Worm (Caenorhabditis elegans) whole organism, late embryonic: ENCODE measurements around the gene T10H9.8.

ENCODE experiments used
- C38D4.7 ChIP-seq: fragments of 200-800 bp; sonication (Bioruptor generic); optimal IDR thresholded peaks from 2 replicates; lab custom pipeline; 2018; ENCODE audit warnings: mild to moderate bottlenecking, missing genetic modification characterization, moderate library complexity, missing compliant biosample characterization
- F13H6.1 ChIP-seq: sonication (generic microtip); optimal IDR thresholded peaks from 2 replicates; lab custom pipeline; 2016; ENCODE audit warnings: missing genetic modification characterization, missing compliant biosample characterization
- K02D7.2 ChIP-seq: sonication (generic microtip); optimal IDR thresholded peaks from 2 replicates; lab custom pipeline; 2017; ENCODE audit warnings: mild to moderate bottlenecking, missing genetic modification characterization, missing compliant biosample characterization
- Y22D7AL.16 ChIP-seq: sonication (generic microtip); optimal IDR thresholded peaks from 2 replicates; lab custom pipeline; 2016; ENCODE audit warnings: missing genetic modification characterization, missing compliant biosample characterization
- ahr-1 ChIP-seq: sonication (generic microtip); optimal IDR thresholded peaks from 2 replicates; lab custom pipeline; 2016; ENCODE audit warnings: missing genetic modification characterization, missing compliant biosample characterization
- ama-1 ChIP-seq: fragments of 150-350 bp; optimal IDR thresholded peaks from 2 replicates; lab custom pipeline; 2014
- ceh-14 ChIP-seq: sonication (generic microtip); optimal IDR thresholded peaks from 2 replicates; lab custom pipeline; 2016; ENCODE audit warnings: missing genotype, missing genetic modification characterization, missing compliant biosample characterization
- ceh-18 ChIP-seq: sonication (generic microtip); optimal IDR thresholded peaks from 2 replicates; lab custom pipeline; 2016; ENCODE audit warnings: missing genetic modification characterization, missing compliant biosample characterization
- ceh-2 ChIP-seq: sonication (generic microtip); optimal IDR thresholded peaks from 2 replicates; lab custom pipeline; 2016; ENCODE audit warnings: missing genotype, missing genetic modification characterization, missing compliant biosample characterization
- ceh-6 ChIP-seq: fragments of 200-800 bp; sonication (Bioruptor generic); optimal IDR thresholded peaks from 2 replicates; lab custom pipeline; 2018; ENCODE audit warnings: mild to moderate bottlenecking, missing genetic modification characterization, missing compliant biosample characterization
- dmd-4 ChIP-seq: sonication (generic microtip); optimal IDR thresholded peaks from 2 replicates; lab custom pipeline; 2016; ENCODE audit warnings: borderline replicate concordance, missing genetic modification characterization, missing compliant biosample characterization
- dve-1 ChIP-seq: sonication (generic microtip); optimal IDR thresholded peaks from 2 replicates; lab custom pipeline; 2017; ENCODE audit warnings: antibody characterized with exemption, mild to moderate bottlenecking, missing genetic modification characterization, missing compliant biosample characterization
- elt-2 ChIP-seq: sonication (generic microtip); optimal IDR thresholded peaks from 2 replicates; lab custom pipeline; 2016; ENCODE audit warnings: missing genetic modification reagents, missing genetic modification characterization, missing compliant biosample characterization
- elt-4 ChIP-seq: sonication (generic microtip); optimal IDR thresholded peaks from 2 replicates; lab custom pipeline; 2016; ENCODE audit warnings: missing genetic modification characterization, missing compliant biosample characterization
- eyg-1 ChIP-seq: sonication (generic microtip); optimal IDR thresholded peaks from 2 replicates; lab custom pipeline; 2016; ENCODE audit warnings: missing genotype, missing genetic modification characterization, missing compliant biosample characterization
- fkh-6 ChIP-seq: sonication (generic microtip); optimal IDR thresholded peaks from 2 replicates; lab custom pipeline; 2016; ENCODE audit warnings: missing genetic modification characterization, missing compliant biosample characterization
- hlh-6 ChIP-seq: sonication (generic microtip); optimal IDR thresholded peaks from 2 replicates; lab custom pipeline; 2016; ENCODE audit warnings: missing genotype, missing genetic modification characterization, missing compliant biosample characterization
- lin-11 ChIP-seq: fragments of 200-800 bp; sonication (Bioruptor generic); optimal IDR thresholded peaks from 2 replicates; lab custom pipeline; 2018; ENCODE audit warnings: mild to moderate bottlenecking, missing genetic modification characterization, missing compliant biosample characterization
- madf-2 ChIP-seq: sonication (generic microtip); optimal IDR thresholded peaks from 2 replicates; lab custom pipeline; 2017; ENCODE audit warnings: missing genetic modification characterization, missing compliant biosample characterization
- nfya-1 ChIP-seq: sonication (generic microtip); optimal IDR thresholded peaks from 2 replicates; lab custom pipeline; 2017; ENCODE audit warnings: missing genetic modification characterization, mild to moderate bottlenecking, missing compliant biosample characterization, antibody characterized with exemption, moderate library complexity
- nhr-11 ChIP-seq: fragments of 150-350 bp; optimal IDR thresholded peaks from 2 replicates; lab custom pipeline; 2014; ENCODE audit warnings: missing biosample characterization, missing genetic modification characterization
- npax-4 ChIP-seq: sonication (generic microtip); optimal IDR thresholded peaks from 2 replicates; lab custom pipeline; 2016; ENCODE audit warnings: missing genetic modification characterization, missing compliant biosample characterization
- pax-1 ChIP-seq: fragments of 150-350 bp; optimal IDR thresholded peaks from 2 replicates; lab custom pipeline; 2014; ENCODE audit warnings: missing biosample characterization, missing genetic modification characterization
- pha-4 ChIP-seq: fragments of 150-350 bp; optimal IDR thresholded peaks from 2 replicates; lab custom pipeline; 2018; ENCODE audit warnings: missing biosample characterization, missing genetic modification reagents, missing genetic modification characterization
- ref-2 ChIP-seq: sonication (generic microtip); optimal IDR thresholded peaks from 2 replicates; lab custom pipeline; 2016; ENCODE audit warnings: missing genetic modification characterization, missing compliant biosample characterization
- rnt-1 ChIP-seq: sonication (generic microtip); optimal IDR thresholded peaks from 2 replicates; lab custom pipeline; 2016; ENCODE audit warnings: missing genetic modification characterization, missing compliant biosample characterization
- sdc-2 ChIP-seq: sonication (generic microtip); optimal IDR thresholded peaks from 2 replicates; lab custom pipeline; 2016; ENCODE audit warnings: missing genotype, missing genetic modification characterization, missing compliant biosample characterization
- sox-2 ChIP-seq: fragments of 200-800 bp; sonication (Bioruptor generic); IDR thresholded peaks from 2 replicates; pipeline ENCODE4 v1.3.6; 2022; ENCODE audit warnings: missing genetic modification reagents, missing genetic modification characterization, missing compliant biosample characterization
- syd-9 ChIP-seq: sonication (generic microtip); optimal IDR thresholded peaks from 2 replicates; lab custom pipeline; 2016; ENCODE audit warnings: mild to moderate bottlenecking, missing genetic modification characterization, moderate library complexity, missing compliant biosample characterization
- tbx-7 ChIP-seq: sonication (generic microtip); optimal IDR thresholded peaks from 2 replicates; lab custom pipeline; 2016; ENCODE audit warnings: missing genotype, missing genetic modification characterization, missing compliant biosample characterization
- ttx-3 ChIP-seq: sonication (generic microtip); optimal IDR thresholded peaks from 2 replicates; lab custom pipeline; 2016; ENCODE audit warnings: missing genetic modification reagents, missing genetic modification characterization, missing compliant biosample characterization
- unc-3 ChIP-seq, 2 experiments: fragments of 200-800 bp in 1 of 2; sonication (Bioruptor generic) in 1 of 2; sonication (generic microtip) in 1 of 2; conservative IDR thresholded peaks in 1 of 2; optimal IDR thresholded peaks in 1 of 2; 2 replicates each; pipeline versions ENCODE4 v1.3.6 to Lab custom; 2016 to 2022; ENCODE audit warnings: missing compliant biosample characterization in 2 of 2, missing genetic modification characterization in 2 of 2, missing genetic modification reagents in 1 of 2
- unc-42 ChIP-seq: sonication (generic microtip); optimal IDR thresholded peaks from 2 replicates; lab custom pipeline; 2016; ENCODE audit warnings: missing genotype, missing genetic modification characterization, missing compliant biosample characterization
- unc-55 ChIP-seq: sonication (generic microtip); optimal IDR thresholded peaks from 2 replicates; lab custom pipeline; 2017; ENCODE audit warnings: missing biosample characterization, missing genetic modification reagents, missing genetic modification characterization
- unc-86 ChIP-seq: sonication (generic microtip); optimal IDR thresholded peaks from 2 replicates; lab custom pipeline; 2016; ENCODE audit warnings: missing genetic modification characterization, missing compliant biosample characterization
- zip-5 ChIP-seq: sonication (generic microtip); optimal IDR thresholded peaks from 2 replicates; lab custom pipeline; 2016; ENCODE audit warnings: missing genetic modification characterization, missing compliant biosample characterization
- ztf-16 ChIP-seq: sonication (generic microtip); optimal IDR thresholded peaks from 2 replicates; lab custom pipeline; 2017; ENCODE audit warnings: missing genetic modification characterization, missing compliant biosample characterization

Gene T10H9.8

DNA sequence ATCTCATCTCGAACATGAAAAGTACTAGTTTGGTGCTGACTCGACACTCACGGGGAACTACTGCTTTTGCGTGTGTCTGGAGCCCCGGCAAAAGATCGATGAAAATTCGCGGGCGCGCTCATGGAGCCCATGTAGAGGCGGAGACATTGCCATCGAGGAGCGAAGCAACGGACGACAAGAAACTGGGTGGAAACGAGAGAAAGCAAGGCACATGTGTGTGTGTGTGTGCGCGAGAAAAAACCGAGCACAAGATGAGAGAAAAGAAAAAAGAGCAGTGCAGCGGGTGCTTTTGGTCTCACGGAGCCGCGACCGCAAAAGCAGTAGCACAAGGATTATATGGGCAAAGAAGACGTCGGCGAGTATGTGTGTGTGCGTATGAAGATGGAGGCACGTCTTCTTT is 6.6 kb downstream of the T10H9.8 start (continued):
- TF ChIP-seq ttx-3 (tag; lab: Kevin White, UChicago): no peak

DNA sequence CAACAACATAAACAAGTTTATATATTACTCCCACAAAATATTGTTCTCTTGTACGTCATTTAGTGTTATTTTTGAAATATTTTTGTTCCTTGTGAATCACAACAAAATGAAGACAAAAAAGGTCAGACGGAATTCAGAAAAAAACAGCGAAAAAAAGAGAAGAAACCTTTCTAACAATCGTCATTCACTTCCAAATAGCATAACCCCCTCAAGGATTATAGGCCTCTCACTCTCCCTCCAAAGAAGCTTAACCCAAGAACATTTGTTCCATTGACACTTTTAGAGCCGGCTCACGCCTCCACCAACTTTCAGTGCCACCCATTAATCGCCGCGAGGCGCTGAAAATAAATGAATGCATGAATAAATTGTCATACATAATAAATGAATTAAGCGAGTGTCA is 7.4 kb downstream of the T10H9.8 start:
- no peak for TF ChIP-seq nhr-11 (tag; lab: Kevin White, UChicago)
- TF ChIP-seq rnt-1 (tag; lab: Kevin White, UChicago): no peak
- no peak for TF ChIP-seq elt-4 (tag; lab: Kevin White, UChicago)
- TF ChIP-seq unc-42 (tag; lab: Kevin White, UChicago): no peak
- TF ChIP-seq unc-86 (tag; lab: Kevin White, UChicago): no peak
- no peak for TF ChIP-seq dve-1 (tag; lab: Kevin White, UChicago)
- no peak for TF ChIP-seq ztf-16 (tag; lab: Kevin White, UChicago)

DNA sequence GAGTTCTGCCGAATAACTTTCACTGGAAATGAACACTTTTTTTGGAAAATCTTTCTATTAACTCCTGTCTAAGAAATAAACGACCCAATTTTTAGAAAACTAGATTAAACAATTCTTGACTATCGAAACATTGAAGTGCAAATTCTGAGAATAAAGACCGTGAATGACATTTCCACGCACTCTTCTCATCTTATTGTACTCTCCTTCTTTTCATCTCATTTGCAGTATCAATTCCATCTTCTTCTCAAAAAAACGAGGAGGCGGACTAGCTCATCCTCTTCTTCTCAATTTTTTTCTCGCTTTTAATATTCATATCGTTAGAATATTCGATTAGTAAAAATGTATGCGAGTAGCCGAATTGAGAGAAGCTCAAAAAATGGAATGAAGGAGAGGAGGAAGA is 9.5 kb downstream of the T10H9.8 start:
- TF ChIP-seq ceh-14 (tag; lab: Kevin White, UChicago): no peak
- TF ChIP-seq unc-42 (tag; lab: Kevin White, UChicago): peak; percentile 42

DNA sequence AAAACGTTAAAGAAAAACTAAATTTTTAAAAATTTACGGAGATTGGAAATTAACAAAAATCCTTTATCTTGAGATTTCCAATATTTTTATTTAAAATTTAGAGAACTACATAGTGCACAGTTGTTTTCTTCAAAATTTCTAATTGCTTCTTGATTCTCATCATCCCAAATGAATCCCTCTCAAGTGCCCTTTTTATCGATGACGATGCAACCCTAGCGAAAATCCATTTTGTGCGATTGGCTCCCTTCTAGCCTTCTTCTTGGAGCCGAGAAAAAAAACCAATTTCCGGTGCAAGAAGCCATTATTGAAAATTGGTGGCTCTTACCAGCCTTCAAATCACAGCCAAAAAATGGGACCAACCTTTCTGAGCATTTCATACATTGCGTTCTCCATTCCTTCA is 10.4 kb downstream of the T10H9.8 start:
- TF ChIP-seq unc-42 (tag; lab: Kevin White, UChicago): no peak
- TF ChIP-seq unc-3 (GFP tag; conservative IDR thresholded peaks at IDR 0.05; lab: Robert Waterston, UW): no peak
- no peak for TF ChIP-seq unc-3 (tag; optimal IDR thresholded peaks at IDR 0.05; lab: Kevin White, UChicago)
- no peak for TF ChIP-seq ceh-6 (GFP tag; lab: Kevin White, UChicago)
- TF ChIP-seq zip-5 (tag; lab: Kevin White, UChicago): no peak
- TF ChIP-seq tbx-7 (tag; lab: Kevin White, UChicago): no peak
- TF ChIP-seq nfya-1: no peak
- TF ChIP-seq ahr-1 (tag; lab: Kevin White, UChicago): no peak
- TF ChIP-seq madf-2 (tag; lab: Kevin White, UChicago): no peak
- no peak for TF ChIP-seq dve-1 (tag; lab: Kevin White, UChicago)
- TF ChIP-seq rnt-1 (tag; lab: Kevin White, UChicago): no peak
- no peak for TF ChIP-seq nhr-11 (tag; lab: Kevin White, UChicago)
- no peak for TF ChIP-seq C38D4.7 (GFP tag; lab: Kevin White, UChicago)
- no peak for TF ChIP-seq K02D7.2 (tag; lab: Kevin White, UChicago)
- no peak for TF ChIP-seq lin-11
- no peak for TF ChIP-seq ama-1 (lab: Kevin White, UChicago)
- no peak for TF ChIP-seq fkh-6 (tag; lab: Kevin White, UChicago)
- TF ChIP-seq ref-2 (tag; lab: Kevin White, UChicago): no peak

DNA sequence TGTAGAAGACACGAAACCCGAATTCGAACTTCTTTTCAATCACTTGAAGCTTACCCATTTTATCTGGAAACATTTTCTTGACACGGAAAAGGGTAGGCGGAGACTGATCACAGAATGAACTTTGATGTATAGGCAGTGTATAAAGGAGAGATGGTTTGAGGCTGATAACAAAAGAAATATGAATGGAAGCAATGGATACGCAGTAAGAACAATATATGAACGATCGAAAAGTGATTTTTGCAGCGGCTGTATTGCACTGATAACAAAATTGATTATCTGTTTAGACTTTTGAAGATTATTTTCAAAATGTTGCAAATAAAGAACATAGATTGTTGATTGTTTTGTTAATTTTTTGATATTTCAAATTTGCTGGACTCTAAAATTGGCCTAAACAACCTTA is 13.6 kb downstream of the T10H9.8 start, which contains the start of gene pmp-5:
TSS of gene pmp-5 (minus strand) at position 63 of the 400 bp plus-strand sequence.
- TF ChIP-seq pha-4 (tag; lab: Kevin White, UChicago) (no peak), sdc-2 (tag; lab: Kevin White, UChicago) (no peak), rnt-1 (tag; lab: Kevin White, UChicago) (no peak), dmd-4 (tag; lab: Kevin White, UChicago) (no peak), F13H6.1 (no peak), syd-9 (tag; lab: Kevin White, UChicago) (no peak), ceh-18 (tag; lab: Kevin White, UChicago) (no peak), elt-2 (no peak), ceh-2 (tag; lab: Kevin White, UChicago) (no peak)

DNA sequence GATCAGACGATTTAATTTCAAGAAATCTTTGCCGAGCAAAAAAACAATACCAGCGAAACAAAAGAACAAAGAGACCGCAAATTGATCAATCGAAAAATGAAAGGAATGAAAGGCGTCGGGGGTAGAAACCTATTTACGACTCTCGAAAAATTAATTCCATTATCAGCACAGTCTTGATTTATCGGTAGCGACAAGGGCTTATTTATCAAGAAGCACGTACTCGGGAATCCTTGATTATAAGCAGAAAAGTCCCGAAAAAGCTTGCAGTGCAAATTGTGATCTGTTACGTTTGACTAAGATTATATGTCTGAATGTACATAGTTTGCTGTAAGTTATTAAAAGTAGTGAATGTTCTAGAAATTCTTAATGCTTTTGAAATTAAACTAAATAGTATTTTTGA is 14.4 kb downstream of the T10H9.8 start:
- TF ChIP-seq nhr-11 (tag; lab: Kevin White, UChicago) (no peak), rnt-1 (tag; lab: Kevin White, UChicago) (no peak), pha-4 (tag; lab: Kevin White, UChicago) (no peak), pax-1 (tag; lab: Kevin White, UChicago) (no peak), npax-4 (tag; lab: Kevin White, UChicago) (no peak), C38D4.7 (GFP tag; lab: Kevin White, UChicago) (no peak), Y22D7AL.16 (no peak), elt-4 (tag; lab: Kevin White, UChicago) (no peak), madf-2 (tag; lab: Kevin White, UChicago) (no peak), eyg-1 (no peak), tbx-7 (tag; lab: Kevin White, UChicago) (no peak), hlh-6 (tag; lab: Kevin White, UChicago) (no peak), unc-55 (GFP tag; lab: Kevin White, UChicago) (no peak), fkh-6 (tag; lab: Kevin White, UChicago) (no peak), sox-2 (no peak), ahr-1 (tag; lab: Kevin White, UChicago) (no peak)
- TF ChIP-seq, all 69 proteins: peak for 0
